Fruit fly (Drosophila melanogaster): ENCODE measurements around the gene eyg.
A peak's percentile ranks its signal among the peaks of the same experiment; 100 is the strongest.

eyg gene

DNA sequence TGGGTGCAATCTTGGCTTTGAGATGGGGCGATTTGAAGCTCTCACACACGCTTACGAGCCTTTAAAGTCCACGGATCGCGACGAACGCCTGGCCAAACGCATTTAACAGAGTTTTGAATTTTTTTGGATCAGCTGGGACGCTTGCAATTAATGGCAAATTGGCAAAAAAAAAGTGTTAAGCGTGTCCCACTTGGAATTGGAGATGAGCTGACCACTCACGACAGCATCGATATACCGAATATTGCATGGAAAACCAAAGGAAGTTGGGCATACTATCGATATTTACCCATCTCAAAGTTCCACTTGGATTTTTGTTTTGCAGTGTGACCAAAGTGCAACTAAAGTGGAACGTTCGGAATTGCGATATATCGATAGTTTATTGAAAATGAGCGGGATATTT lies 50.5 kb downstream of the eyg start, which contains the start of gene ArfGAP1 (continued):
- peak; percentile 56 for TF ChIP-seq Dp (GFP tag; optimal IDR thresholded peaks at IDR 0.05)
- TF ChIP-seq CG8359 (GFP tag; optimal IDR thresholded peaks at IDR 0.05; ENCODE audit: borderline replicate concordance), result no peak
- no peak for TF ChIP-seq Hmr (GFP tag; optimal IDR thresholded peaks at IDR 0.05)
- TF ChIP-seq CG2120 (GFP tag; optimal IDR thresholded peaks at IDR 0.05), result no peak
- no peak for TF ChIP-seq ind (GFP tag; optimal IDR thresholded peaks at IDR 0.05)
- TF ChIP-seq slbo (GFP tag; IDR thresholded peaks at IDR 0.05), result peak; percentile 48; the same call in 1 of the 2 replicates
- TF ChIP-seq dmrt11E (tag; optimal IDR thresholded peaks at IDR 0.05), result no peak
- no peak for TF ChIP-seq PHDP (tag; optimal IDR thresholded peaks at IDR 0.05)
- TF ChIP-seq Oaz (GFP tag; IDR thresholded peaks at IDR 0.05), result no peak
- no peak for TF ChIP-seq lov (optimal IDR thresholded peaks at IDR 0.05)
- no peak for TF ChIP-seq lov (GFP tag; IDR thresholded peaks at IDR 0.05)
- TF ChIP-seq CG1792 (GFP tag; optimal IDR thresholded peaks at IDR 0.05), result no peak
- no peak for TF ChIP-seq Kr (GFP tag; optimal IDR thresholded peaks at IDR 0.05)
- TF ChIP-seq CG17361 (GFP tag; IDR thresholded peaks at IDR 0.05), result no peak
- TF ChIP-seq Awh (GFP tag; IDR thresholded peaks at IDR 0.05), result no peak
- TF ChIP-seq en (GFP tag; optimal IDR thresholded peaks at IDR 0.05), result no peak
- TF ChIP-seq CG7786 (GFP tag; optimal IDR thresholded peaks at IDR 0.05), result no peak
- TF ChIP-seq CG15269 (tag; optimal IDR thresholded peaks at IDR 0.05), result no peak
- no peak for TF ChIP-seq Mad (GFP tag; optimal IDR thresholded peaks at IDR 0.05)
- no peak for TF ChIP-seq ara (GFP tag; IDR thresholded peaks at IDR 0.05)
- no peak for TF ChIP-seq HmgD (GFP tag; optimal IDR thresholded peaks at IDR 0.05)
- TF ChIP-seq jing (GFP tag; optimal IDR thresholded peaks at IDR 0.05), result no peak
- no peak for TF ChIP-seq CG2199 (GFP tag; IDR thresholded peaks at IDR 0.05)
- TF ChIP-seq cwo (GFP tag; optimal IDR thresholded peaks at IDR 0.05), result no peak
- no peak for TF ChIP-seq CG5245 (GFP tag; optimal IDR thresholded peaks at IDR 0.05)
- TF ChIP-seq zfh2 (GFP tag; optimal IDR thresholded peaks at IDR 0.05), result no peak
- no peak for TF ChIP-seq Hr39 (optimal IDR thresholded peaks at IDR 0.05)
- TF ChIP-seq fu2 (GFP tag; optimal IDR thresholded peaks at IDR 0.05), result no peak
- TF ChIP-seq dm (GFP tag; optimal IDR thresholded peaks at IDR 0.05), result no peak
- TF ChIP-seq scrt (GFP tag; optimal IDR thresholded peaks at IDR 0.05), result no peak
- TF ChIP-seq MBD-R2 (GFP tag; IDR thresholded peaks at IDR 0.05), result peak; percentile 65
- TF ChIP-seq dpn (GFP tag; optimal IDR thresholded peaks at IDR 0.05), result peak in 1 of 2 experiments; percentile 19
- TF ChIP-seq chn (GFP tag; optimal IDR thresholded peaks at IDR 0.05), result no peak
- no peak for TF ChIP-seq CG17829 (tag; optimal IDR thresholded peaks at IDR 0.05)
- TF ChIP-seq Neu2 (GFP tag; optimal IDR thresholded peaks at IDR 0.05; ENCODE audit: borderline replicate concordance), result no peak
- no peak for TF ChIP-seq CG13424 (tag; optimal IDR thresholded peaks at IDR 0.05)
- TF ChIP-seq gro (GFP tag; optimal IDR thresholded peaks at IDR 0.05), result no peak
- TF ChIP-seq wdn (GFP tag; IDR thresholded peaks at IDR 0.05), result no peak
- no peak for TF ChIP-seq Camta (GFP tag; optimal IDR thresholded peaks at IDR 0.05)
- no peak for TF ChIP-seq p53 (GFP tag; optimal IDR thresholded peaks at IDR 0.05)
- TF ChIP-seq ap (GFP tag; IDR thresholded peaks at IDR 0.05), result no peak
- TF ChIP-seq CG32772 (GFP tag; IDR thresholded peaks at IDR 0.05), result 0 out of 2 replicates have a peak, but pooled peaks have one; percentile 26
- TF ChIP-seq eyg (GFP tag; optimal IDR thresholded peaks at IDR 0.05), result no peak
- TF ChIP-seq Dfd (GFP tag; optimal IDR thresholded peaks at IDR 0.05), result no peak
- TF ChIP-seq Usf (GFP tag; optimal IDR thresholded peaks at IDR 0.05), result no peak
- TF ChIP-seq ssp (GFP tag; IDR thresholded peaks at IDR 0.05), result no peak
- TF ChIP-seq CG31224 (GFP tag; IDR thresholded peaks at IDR 0.05), result no peak
- no peak for TF ChIP-seq slou (GFP tag; optimal IDR thresholded peaks at IDR 0.05)
- TF ChIP-seq Scr (GFP tag; IDR thresholded peaks at IDR 0.05; ENCODE audit: partially characterized antibody), result peak; percentile 96
- TF ChIP-seq CoRest (tag; optimal IDR thresholded peaks at IDR 0.05), result no peak
- no peak for TF ChIP-seq jumu (GFP tag; optimal IDR thresholded peaks at IDR 0.05)
- TF ChIP-seq GATAe (GFP tag; conservative IDR thresholded peaks at IDR 0.05), result no peak
- TF ChIP-seq Ada2b (GFP tag; IDR thresholded peaks at IDR 0.05), result peak; percentile 29; the same call in 1 of the 2 replicates
- TF ChIP-seq CG4730 (GFP tag; IDR thresholded peaks at IDR 0.05), result no peak
